Worm (Caenorhabditis elegans): Measurements from ENCODE around the gene ubl-1.

ubl-1 gene

ce11 chrIII:3067909-3068455 is at the start of gene ubl-1:
ubl-1 (plus strand) TSS chrIII:3068310.
- TF ChIP-seq him-1 (tag; optimal IDR thresholded peaks at IDR 0.05) (peak; percentile 26), W03F9.2 (tag; optimal IDR thresholded peaks at IDR 0.05) (peak; percentile 87), dao-5 (tag; optimal IDR thresholded peaks at IDR 0.05) (no peak)

ce11 chrIII:3018822-3019221 is 49.3 kb upstream of the ubl-1 start:
- no peak for TF ChIP-seq W03F9.2 (tag; optimal IDR thresholded peaks at IDR 0.05)
- no peak for TF ChIP-seq him-1 (tag; optimal IDR thresholded peaks at IDR 0.05)
- TF ChIP-seq dao-5 (tag; optimal IDR thresholded peaks at IDR 0.05) = no peak

- TF ChIP-seq dao-5 (tag; optimal IDR thresholded peaks at IDR 0.05) = no peak
- TF ChIP-seq W03F9.2 (tag; optimal IDR thresholded peaks at IDR 0.05) = no peak
- TF ChIP-seq him-1 (tag; optimal IDR thresholded peaks at IDR 0.05) = no peak
These were observed 48.1 kb upstream of the ubl-1 start for ce11 chrIII:3020035-3020434.

- TF ChIP-seq him-1 (tag; optimal IDR thresholded peaks at IDR 0.05) (no peak), dao-5 (tag; optimal IDR thresholded peaks at IDR 0.05) (no peak), W03F9.2 (tag; optimal IDR thresholded peaks at IDR 0.05) (no peak)
These were observed 41.4 kb upstream of the ubl-1 start for ce11 chrIII:3026679-3027078.

ce11 chrIII:3029822-3030221 is 38.3 kb upstream of the ubl-1 start:
- TF ChIP-seq him-1 (tag; optimal IDR thresholded peaks at IDR 0.05) (no peak), W03F9.2 (tag; optimal IDR thresholded peaks at IDR 0.05) (no peak), dao-5 (tag; optimal IDR thresholded peaks at IDR 0.05) (no peak)

ce11 chrIII:3031017-3031756 is 36.9 kb upstream of the ubl-1 start:
- TF ChIP-seq W03F9.2 (tag; optimal IDR thresholded peaks at IDR 0.05) (no peak), dao-5 (tag; optimal IDR thresholded peaks at IDR 0.05) (no peak), him-1 (tag; optimal IDR thresholded peaks at IDR 0.05) (no peak)

- TF ChIP-seq him-1 (tag; optimal IDR thresholded peaks at IDR 0.05) = no peak
- no peak for TF ChIP-seq W03F9.2 (tag; optimal IDR thresholded peaks at IDR 0.05)
- no peak for TF ChIP-seq dao-5 (tag; optimal IDR thresholded peaks at IDR 0.05)
These were observed 34.6 kb upstream of the ubl-1 start for ce11 chrIII:3033507-3033906.

ce11 chrIII:3033931-3034330 is 34.2 kb upstream of the ubl-1 start:
- no peak for TF ChIP-seq dao-5 (tag; optimal IDR thresholded peaks at IDR 0.05)

ce11 chrIII:3034458-3034857 is 33.7 kb upstream of the ubl-1 start:
- TF ChIP-seq dao-5 (tag; optimal IDR thresholded peaks at IDR 0.05) (no peak), W03F9.2 (tag; optimal IDR thresholded peaks at IDR 0.05) (no peak), him-1 (tag; optimal IDR thresholded peaks at IDR 0.05) (no peak)

- TF ChIP-seq him-1 (tag; optimal IDR thresholded peaks at IDR 0.05) (no peak), dao-5 (tag; optimal IDR thresholded peaks at IDR 0.05) (no peak), W03F9.2 (tag; optimal IDR thresholded peaks at IDR 0.05) (no peak)
These were observed 32.1 kb upstream of the ubl-1 start for ce11 chrIII:3035977-3036376.

- no peak for TF ChIP-seq dao-5 (tag; optimal IDR thresholded peaks at IDR 0.05)
- no peak for TF ChIP-seq him-1 (tag; optimal IDR thresholded peaks at IDR 0.05)
- no peak for TF ChIP-seq W03F9.2 (tag; optimal IDR thresholded peaks at IDR 0.05)
These were observed 30.8 kb upstream of the ubl-1 start for ce11 chrIII:3037346-3037745.

ce11 chrIII:3040735-3041439 is 27.2 kb upstream of the ubl-1 start, which contains the start of gene daf-2:
daf-2 (minus strand) TSS chrIII:3040846.
- TF ChIP-seq W03F9.2 (tag; optimal IDR thresholded peaks at IDR 0.05) (peak; percentile 15), him-1 (tag; optimal IDR thresholded peaks at IDR 0.05) (no peak)

- TF ChIP-seq W03F9.2 (tag; optimal IDR thresholded peaks at IDR 0.05) (no peak), dao-5 (tag; optimal IDR thresholded peaks at IDR 0.05) (no peak), him-1 (tag; optimal IDR thresholded peaks at IDR 0.05) (no peak)
These were observed 21.1 kb upstream of the ubl-1 start, which contains the start of gene cutl-25 for ce11 chrIII:3047040-3047439. cutl-25 (minus strand) TSS chrIII:3047140.

ce11 chrIII:3047909-3048308 is 20.2 kb upstream of the ubl-1 start:
- TF ChIP-seq him-1 (tag; optimal IDR thresholded peaks at IDR 0.05) (no peak), W03F9.2 (tag; optimal IDR thresholded peaks at IDR 0.05) (no peak), dao-5 (tag; optimal IDR thresholded peaks at IDR 0.05) (no peak)

Data from whole organism, L4/young adult.